Worm (Caenorhabditis elegans) whole organism, young adult: ENCODE results near the gene unc-132.

ENCODE experiments used
- D2030.7 ChIP-seq: fragments of 200-800 bp; sonication (Bioruptor generic); IDR thresholded peaks from 2 replicates; pipeline ENCODE4 v1.3.6; 2022; ENCODE audit warnings: missing genetic modification reagents, missing genetic modification characterization, missing compliant biosample characterization
- F39B2.1 ChIP-seq: fragments of 200-800 bp; sonication (Bioruptor generic); IDR thresholded peaks from 2 replicates; pipeline ENCODE4 v1.3.6; 2022; ENCODE audit warnings: missing genetic modification reagents, missing genetic modification characterization, missing compliant biosample characterization
- F57C9.4 ChIP-seq: sonication (generic microtip); optimal IDR thresholded peaks from 2 replicates; lab custom pipeline; 2017; ENCODE audit warnings: mild to moderate bottlenecking, missing genetic modification characterization, missing compliant biosample characterization
- Y53G8AR.9 ChIP-seq: fragments of 200-800 bp; sonication (Bioruptor generic); conservative IDR thresholded peaks from 2 replicates; pipeline ENCODE4 v1.3.6; 2022; ENCODE audit warnings: missing genetic modification reagents, missing genetic modification characterization, missing compliant biosample characterization
- Y56A3A.18 ChIP-seq: fragments of 200-800 bp; sonication (Bioruptor generic); IDR thresholded peaks from 2 replicates; pipeline ENCODE4 v1.3.6; 2022; ENCODE audit warnings: missing genetic modification reagents, missing genetic modification characterization, missing compliant biosample characterization
- Y67H2A.10 ChIP-seq: fragments of 200-800 bp; sonication (Bioruptor generic); conservative IDR thresholded peaks from 2 replicates; pipeline ENCODE4 v1.3.6; 2022; ENCODE audit warnings: missing genetic modification reagents, missing genetic modification characterization, missing compliant biosample characterization
- akir-1 ChIP-seq: fragments of 200-800 bp; sonication (Bioruptor generic); optimal IDR thresholded peaks from 2 replicates; lab custom pipeline; 2018; ENCODE audit warnings: mild to moderate bottlenecking, missing genetic modification characterization, moderate library complexity, missing compliant biosample characterization
- bed-1 ChIP-seq: fragments of 200-800 bp; sonication (Bioruptor generic); IDR thresholded peaks from 2 replicates; pipeline ENCODE4 v1.3.6; 2022; ENCODE audit warnings: missing genetic modification reagents, missing genetic modification characterization, missing compliant biosample characterization
- bed-2 ChIP-seq: fragments of 200-800 bp; sonication (Bioruptor generic); IDR thresholded peaks from 2 replicates; pipeline ENCODE4 v1.3.6; 2022; ENCODE audit warnings: missing genetic modification reagents, missing genetic modification characterization, missing compliant biosample characterization
- cebp-1 ChIP-seq, 2 experiments: fragments of 200-800 bp in 1 of 2; sonication (Bioruptor generic) in 1 of 2; sonication (generic microtip) in 1 of 2; IDR thresholded peaks in 1 of 2; optimal IDR thresholded peaks in 1 of 2; 2 replicates each; pipeline versions ENCODE4 v1.3.6 to Lab custom; 2017 to 2022; ENCODE audit warnings: missing compliant biosample characterization in 2 of 2, missing genetic modification characterization in 2 of 2, mild to moderate bottlenecking in 1 of 2, missing genetic modification reagents in 1 of 2, moderate library complexity in 1 of 2
- ceh-27 ChIP-seq: fragments of 200-800 bp; sonication (Bioruptor generic); optimal IDR thresholded peaks from 2 replicates; lab custom pipeline; 2018; ENCODE audit warnings: mild to moderate bottlenecking, missing genetic modification characterization, moderate library complexity, missing compliant biosample characterization
- ceh-79 ChIP-seq: sonication (generic microtip); optimal IDR thresholded peaks from 2 replicates; lab custom pipeline; 2017; ENCODE audit warnings: mild to moderate bottlenecking, missing genetic modification characterization, missing compliant biosample characterization
- chd-7 ChIP-seq: sonication (generic microtip); optimal IDR thresholded peaks from 2 replicates; lab custom pipeline; 2016; ENCODE audit warnings: mild to moderate bottlenecking, missing genetic modification characterization, moderate library complexity, missing compliant biosample characterization
- dpl-1 ChIP-seq: fragments of 150-350 bp; optimal IDR thresholded peaks from 2 replicates; lab custom pipeline; 2014; ENCODE audit warnings: missing biosample characterization, missing genetic modification reagents, missing genetic modification characterization
- egrh-3 ChIP-seq: fragments of 200-800 bp; sonication (Bioruptor generic); IDR thresholded peaks from 2 replicates; pipeline ENCODE4 v1.3.6; 2022; ENCODE audit warnings: missing genetic modification reagents, missing genetic modification characterization, missing compliant biosample characterization
- fkh-3 ChIP-seq: sonication (generic microtip); optimal IDR thresholded peaks from 2 replicates; lab custom pipeline; 2016; ENCODE audit warnings: mild to moderate bottlenecking, missing genetic modification characterization, missing compliant biosample characterization
- hsf-1 ChIP-seq: fragments of 200-800 bp; sonication (Bioruptor generic); IDR thresholded peaks from 2 replicates; pipeline ENCODE4 v1.3.6; 2022; ENCODE audit warnings: missing genetic modification reagents, missing genetic modification characterization, missing compliant biosample characterization
- lin-35 ChIP-seq, 3 experiments: fragments of 150-350 bp in 2 of 3; sonication (generic microtip) in 1 of 3; optimal IDR thresholded peaks; 2 replicates each; lab custom pipeline; 2014 to 2018; ENCODE audit warnings: missing biosample characterization in 3 of 3, missing genetic modification characterization in 3 of 3, missing genetic modification reagents in 3 of 3
- lin-40 ChIP-seq: sonication (generic microtip); optimal IDR thresholded peaks from 2 replicates; lab custom pipeline; 2016; ENCODE audit warnings: missing genetic modification characterization, mild to moderate bottlenecking, missing compliant biosample characterization, missing genotype, missing genetic modification reagents
- lsl-1 ChIP-seq: fragments of 200-800 bp; sonication (Bioruptor generic); optimal IDR thresholded peaks from 2 replicates; lab custom pipeline; 2018; ENCODE audit warnings: mild to moderate bottlenecking, missing genetic modification characterization, moderate library complexity, missing compliant biosample characterization
- madf-3 ChIP-seq: fragments of 200-800 bp; sonication (Bioruptor generic); IDR thresholded peaks from 2 replicates; pipeline ENCODE4 v1.3.6; 2022; ENCODE audit warnings: missing genetic modification reagents, missing genetic modification characterization, missing compliant biosample characterization
- madf-6 ChIP-seq: fragments of 200-800 bp; sonication (Bioruptor generic); IDR thresholded peaks from 2 replicates; pipeline ENCODE4 v1.3.6; 2022; ENCODE audit warnings: missing genetic modification reagents, missing genetic modification characterization, missing compliant biosample characterization
- madf-8 ChIP-seq: fragments of 200-800 bp; sonication (Bioruptor generic); conservative IDR thresholded peaks from 2 replicates; pipeline ENCODE4 v1.3.6; 2022; ENCODE audit warnings: missing genetic modification reagents, missing genetic modification characterization, missing compliant biosample characterization
- nfyb-1 ChIP-seq: fragments of 200-800 bp; sonication (Bioruptor generic); IDR thresholded peaks from 2 replicates; pipeline ENCODE4 v1.3.6; 2022; ENCODE audit warnings: missing genetic modification reagents, missing genetic modification characterization, missing compliant biosample characterization
- sdz-38 ChIP-seq: sonication (generic microtip); optimal IDR thresholded peaks from 2 replicates; lab custom pipeline; 2016; ENCODE audit warnings: missing genotype, missing genetic modification characterization, missing compliant biosample characterization
- snpc-4 ChIP-seq, 5 experiments: fragments of 150-350 bp in 1 of 5; sonication (generic microtip) in 4 of 5; optimal IDR thresholded peaks; 2 replicates each; lab custom pipeline; 2014 to 2018; ENCODE audit warnings: missing genetic modification characterization in 5 of 5, missing biosample characterization in 3 of 5, antibody characterized with exemption in 2 of 5, mild to moderate bottlenecking in 2 of 5, missing compliant biosample characterization in 2 of 5, missing genotype in 2 of 5, moderate library complexity in 2 of 5, missing genetic modification reagents in 1 of 5
- tbx-9 ChIP-seq: sonication (generic microtip); optimal IDR thresholded peaks from 2 replicates; lab custom pipeline; 2016; ENCODE audit warnings: borderline replicate concordance, missing genetic modification characterization, inconsistent platforms, missing compliant biosample characterization
- tlf-1 ChIP-seq: fragments of 200-800 bp; sonication (Bioruptor generic); optimal IDR thresholded peaks from 2 replicates; lab custom pipeline; 2018; ENCODE audit warnings: mild to moderate bottlenecking, missing genetic modification characterization, missing compliant biosample characterization
- zfh-2 ChIP-seq: fragments of 200-800 bp; sonication (Bioruptor generic); conservative IDR thresholded peaks from 2 replicates; pipeline ENCODE4 v1.3.6; 2022; ENCODE audit warnings: missing genetic modification reagents, missing genetic modification characterization, missing compliant biosample characterization
- zim-3 ChIP-seq: sonication (generic microtip); optimal IDR thresholded peaks from 2 replicates; lab custom pipeline; 2017; ENCODE audit warnings: mild to moderate bottlenecking, missing genetic modification characterization, moderate library complexity, missing compliant biosample characterization
- ztf-28 ChIP-seq: fragments of 200-800 bp; sonication (Bioruptor generic); IDR thresholded peaks from 2 replicates; pipeline ENCODE4 v1.3.6; 2022; ENCODE audit warnings: missing genetic modification reagents, missing genetic modification characterization, missing compliant biosample characterization

unc-132 gene

DNA sequence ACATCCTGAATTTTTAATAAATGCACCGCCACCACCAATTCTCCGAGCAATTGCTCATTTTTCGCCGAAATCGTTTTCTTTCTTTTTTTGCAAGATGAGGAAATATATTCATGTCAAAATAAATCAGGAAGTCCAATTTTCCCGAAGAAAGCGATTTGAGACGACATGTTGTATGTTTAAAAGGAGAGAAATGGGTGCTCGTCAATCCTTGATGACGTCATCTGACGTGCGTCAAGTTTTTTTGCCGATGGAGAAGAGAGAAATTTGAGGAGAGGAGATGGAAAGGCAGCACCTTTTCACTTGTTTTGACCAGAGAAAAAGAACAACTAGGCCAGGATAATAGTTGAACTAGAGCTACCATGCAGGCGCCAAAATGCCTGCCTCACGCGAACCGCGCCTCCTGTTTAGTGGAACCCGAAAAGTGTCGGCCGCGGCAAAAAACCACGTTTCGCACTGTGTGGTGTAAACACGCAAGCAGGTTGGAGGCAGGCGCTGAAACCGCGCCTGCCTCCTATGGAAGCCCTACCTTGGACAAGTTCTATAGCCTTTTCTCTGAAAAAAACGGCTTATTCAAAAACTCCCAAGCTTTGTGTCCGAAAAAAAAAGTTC is 29.5 kb downstream of the unc-132 start (continued):
- peak; percentile 14 for TF ChIP-seq lin-40 (tag; lab: Kevin White, UChicago)
- no peak for TF ChIP-seq F39B2.1 (GFP tag; lab: Robert Waterston, UW)
- TF ChIP-seq sdz-38, result no peak
- TF ChIP-seq lsl-1 (GFP tag; lab: Kevin White, UChicago), result no peak
- no peak for TF ChIP-seq bed-2 (GFP tag; lab: Robert Waterston, UW)
- peak; percentile 77 for TF ChIP-seq zfh-2 (GFP tag; lab: Robert Waterston, UW)
- no peak for TF ChIP-seq ztf-28 (GFP tag; lab: Robert Waterston, UW)
- no peak for TF ChIP-seq cebp-1 (GFP tag; IDR thresholded peaks at IDR 0.05; lab: Robert Waterston, UW)
- peak; percentile 28 for TF ChIP-seq cebp-1 (tag; optimal IDR thresholded peaks at IDR 0.05; lab: Kevin White, UChicago)
- TF ChIP-seq snpc-4 (GFP tag; optimal IDR thresholded peaks at IDR 0.05; lab: Kevin White, UChicago), result peak; percentile 37
- peak; percentile 40 to 71 (median 68) for TF ChIP-seq snpc-4 (tag; optimal IDR thresholded peaks at IDR 0.05; lab: Kevin White, UChicago)
- TF ChIP-seq dpl-1, result no peak
- no peak for TF ChIP-seq D2030.7 (GFP tag; lab: Robert Waterston, UW)
- TF ChIP-seq egrh-3 (GFP tag; lab: Robert Waterston, UW), result no peak
- TF ChIP-seq, all 124 proteins: peak for 12

DNA sequence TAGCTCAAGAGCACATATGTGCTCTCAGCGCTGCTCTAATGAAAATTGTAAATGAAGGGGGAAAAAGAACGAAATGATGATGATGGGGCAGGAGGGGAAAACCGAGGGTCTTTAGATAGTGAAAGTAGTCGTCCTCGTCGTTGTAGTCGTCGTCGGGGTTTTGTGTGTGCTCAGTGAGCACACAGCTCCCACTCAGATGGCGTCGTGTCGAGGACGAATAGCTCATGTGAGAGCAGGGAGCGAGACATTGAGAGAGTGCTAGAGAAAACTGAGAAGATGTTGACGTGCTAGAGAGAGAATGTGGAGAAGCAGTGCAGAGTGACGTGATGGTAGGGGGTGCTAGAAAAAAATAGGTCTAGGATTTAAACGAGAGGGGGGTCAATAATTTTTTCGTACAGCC is 30.8 kb downstream of the unc-132 start:
- TF ChIP-seq lin-35 (GFP tag; optimal IDR thresholded peaks at IDR 0.05; lab: Kevin White, UChicago) (peak in 1 of 3 experiments; percentile 17), nfyb-1 (GFP tag; lab: Robert Waterston, UW) (0 out of 2 replicates have a peak, but pooled peaks have one; percentile 25), ceh-27 (GFP tag; lab: Kevin White, UChicago) (peak; percentile 61), zfh-2 (GFP tag; lab: Robert Waterston, UW) (0 out of 2 replicates have a peak, but pooled peaks have one; percentile 39), F57C9.4 (tag; lab: Kevin White, UChicago) (no peak)

DNA sequence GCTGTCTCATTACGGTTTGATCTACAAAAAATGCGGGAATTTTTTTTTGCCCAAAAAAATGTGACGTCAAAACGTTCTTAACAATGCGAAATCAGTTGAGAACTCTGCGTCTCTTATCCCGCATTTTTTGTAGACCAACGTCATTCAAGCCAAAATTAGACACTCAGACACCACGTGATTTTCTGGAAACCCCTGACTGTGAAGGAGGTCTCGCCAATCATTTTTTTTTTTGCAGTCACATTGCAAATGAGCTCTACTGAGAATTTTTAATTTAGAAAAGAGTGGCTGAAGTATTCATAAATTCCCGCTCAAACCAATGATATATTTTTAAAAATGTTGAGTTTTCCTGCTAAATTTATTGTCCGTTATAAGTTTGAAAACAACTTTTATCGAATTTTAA is 31.6 kb downstream of the unc-132 start:
- TF ChIP-seq zfh-2 (GFP tag; lab: Robert Waterston, UW), result no peak
- no peak for TF ChIP-seq akir-1 (GFP tag; lab: Kevin White, UChicago)
- TF ChIP-seq Y67H2A.10 (GFP tag; lab: Robert Waterston, UW), result no peak
- no peak for TF ChIP-seq Y53G8AR.9 (GFP tag; lab: Robert Waterston, UW)
- no peak for TF ChIP-seq fkh-3
- TF ChIP-seq F39B2.1 (GFP tag; lab: Robert Waterston, UW), result no peak
- TF ChIP-seq madf-8 (GFP tag; lab: Robert Waterston, UW), result no peak
- no peak for TF ChIP-seq Y56A3A.18 (GFP tag; lab: Robert Waterston, UW)
- no peak for TF ChIP-seq hsf-1
- no peak for TF ChIP-seq madf-6 (GFP tag; lab: Robert Waterston, UW)
- TF ChIP-seq tbx-9 (tag; lab: Kevin White, UChicago), result no peak
- no peak for TF ChIP-seq ceh-79 (tag; lab: Kevin White, UChicago)
- TF ChIP-seq chd-7 (tag; lab: Kevin White, UChicago), result no peak
- no peak for TF ChIP-seq tlf-1 (GFP tag; lab: Kevin White, UChicago)
- no peak for TF ChIP-seq zim-3 (tag; lab: Kevin White, UChicago)
- TF ChIP-seq F57C9.4 (tag; lab: Kevin White, UChicago), result no peak
- TF ChIP-seq madf-3 (GFP tag; lab: Robert Waterston, UW), result no peak
- no peak for TF ChIP-seq bed-1 (GFP tag; lab: Robert Waterston, UW)

DNA sequence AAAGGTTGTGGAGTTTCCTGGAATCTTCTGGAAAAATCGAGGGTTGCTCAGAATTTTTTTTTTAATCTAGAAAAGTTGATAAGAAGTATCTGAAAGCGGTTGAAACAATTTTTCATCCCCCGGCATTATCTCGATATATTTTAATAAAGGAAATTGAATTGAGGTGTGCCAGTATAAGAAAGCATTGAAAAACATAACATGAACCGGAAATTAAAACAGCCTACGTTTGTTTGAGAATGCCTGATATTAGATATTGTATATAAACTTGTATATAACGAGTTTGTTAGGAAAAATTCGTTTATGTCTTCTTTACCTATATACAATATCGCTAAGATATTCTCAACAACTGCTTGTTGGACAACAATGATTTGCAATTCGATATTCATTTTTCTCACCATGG is 37.9 kb downstream of the unc-132 start, which contains the start of gene str-30:
Gene str-30, plus strand, starts transcription at position 301 of the 400 bp plus-strand sequence.
- TF ChIP-seq tlf-1 (GFP tag; lab: Kevin White, UChicago), result no peak
